Worm (Caenorhabditis elegans): Measurements from ENCODE around the gene F53A9.8.

The F53A9.8 gene

ce11 chrX:8713754-8714295, 4.9 kb downstream of the F53A9.8 start, which contains the start of gene F53A9.6:
F53A9.6 (minus strand) TSS chrX:8713804.
- TF ChIP-seq gmeb-2 (tag; optimal IDR thresholded peaks at IDR 0.05) (no peak), fkh-10 (GFP tag; optimal IDR thresholded peaks at IDR 0.05) (no peak), nhr-11 (tag; optimal IDR thresholded peaks at IDR 0.05) (no peak), odd-2 (tag; optimal IDR thresholded peaks at IDR 0.05) (no peak), lin-11 (tag; optimal IDR thresholded peaks at IDR 0.05) (no peak), hlh-13 (GFP tag; optimal IDR thresholded peaks at IDR 0.05) (no peak), ceh-30 (tag; optimal IDR thresholded peaks at IDR 0.05) (no peak), ztf-16 (tag; optimal IDR thresholded peaks at IDR 0.05) (no peak), ceh-22 (tag; optimal IDR thresholded peaks at IDR 0.05) (no peak), K02D7.2 (tag; optimal IDR thresholded peaks at IDR 0.05) (no peak)

DNA sequence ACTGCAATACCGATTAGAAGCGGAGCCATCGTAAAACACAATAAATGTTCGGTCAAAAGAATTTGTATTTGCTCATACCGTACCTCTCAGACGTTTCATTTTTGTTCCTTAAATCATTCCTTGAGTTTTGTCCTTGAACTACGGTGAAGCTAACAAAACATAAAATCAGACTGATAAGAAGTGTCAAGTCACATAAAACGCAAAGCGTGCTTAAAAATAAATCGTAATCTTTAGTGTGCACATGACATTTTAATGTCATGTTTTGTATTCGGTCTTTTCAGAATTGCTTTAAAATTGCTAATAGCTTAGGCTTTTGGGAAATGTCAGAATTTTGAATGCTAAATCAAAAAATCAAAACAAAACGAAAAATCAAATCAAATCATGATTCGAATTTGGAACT, 6.0 kb downstream of the F53A9.8 start:
- no peak for TF ChIP-seq ceh-34 (tag; optimal IDR thresholded peaks at IDR 0.05)
- no peak for TF ChIP-seq madf-2 (tag; optimal IDR thresholded peaks at IDR 0.05)
- no peak for TF ChIP-seq hlh-6 (tag; optimal IDR thresholded peaks at IDR 0.05)
- TF ChIP-seq sox-4 (tag; optimal IDR thresholded peaks at IDR 0.05): no peak
- no peak for TF ChIP-seq pha-2 (tag; optimal IDR thresholded peaks at IDR 0.05)
- no peak for TF ChIP-seq hlh-30 (tag; optimal IDR thresholded peaks at IDR 0.05; ENCODE audit: insufficient read depth)
- no peak for TF ChIP-seq C08G9.2 (tag; optimal IDR thresholded peaks at IDR 0.05)
- no peak for TF ChIP-seq tbx-7 (tag; optimal IDR thresholded peaks at IDR 0.05)
- no peak for TF ChIP-seq pqm-1 (tag; optimal IDR thresholded peaks at IDR 0.05)
- TF ChIP-seq unc-86 (tag; optimal IDR thresholded peaks at IDR 0.05): no peak
- no peak for TF ChIP-seq npax-4 (tag; optimal IDR thresholded peaks at IDR 0.05)
- no peak for TF ChIP-seq F13H6.1 (tag; optimal IDR thresholded peaks at IDR 0.05)
- no peak for TF ChIP-seq ets-4 (tag; optimal IDR thresholded peaks at IDR 0.05)

- no peak for TF ChIP-seq tbx-7 (tag; optimal IDR thresholded peaks at IDR 0.05)
- TF ChIP-seq pqm-1 (tag; optimal IDR thresholded peaks at IDR 0.05): no peak
- TF ChIP-seq C38D4.7 (GFP tag; optimal IDR thresholded peaks at IDR 0.05): no peak
- no peak for TF ChIP-seq dve-1 (tag; optimal IDR thresholded peaks at IDR 0.05)
- TF ChIP-seq pat-9 (tag; optimal IDR thresholded peaks at IDR 0.05): no peak
- no peak for TF ChIP-seq pax-1 (tag; optimal IDR thresholded peaks at IDR 0.05)
- TF ChIP-seq ceh-45 (GFP tag; IDR thresholded peaks at IDR 0.05): no peak
Observed at ce11 chrX:8711141-8711645, 7.5 kb downstream of the F53A9.8 start, which contains the start of gene F53A9.1. F53A9.1 (plus strand) TSS chrX:8711595.

DNA sequence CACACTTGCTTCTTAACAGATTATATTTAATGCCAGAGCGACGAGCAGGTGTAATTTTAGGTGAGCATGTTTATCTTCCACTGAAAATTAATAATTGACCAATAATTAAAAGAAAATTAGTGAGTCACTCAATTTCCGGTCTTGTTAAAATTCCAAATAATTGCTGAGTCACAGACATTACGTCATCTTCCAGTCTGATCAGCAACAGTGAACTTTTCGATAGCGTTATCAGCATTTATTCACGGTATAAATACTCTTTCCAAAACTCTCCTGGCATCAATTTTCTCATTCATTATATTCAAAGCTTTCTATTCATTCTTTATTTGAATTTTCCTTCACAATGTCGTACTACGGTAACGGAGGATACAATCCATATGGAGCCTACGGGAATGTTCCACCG, 9.3 kb downstream of the F53A9.8 start, which contains the start of gene kreg-1:
TSS of gene kreg-1 (plus strand) at position 341 of the 400 bp plus-strand sequence.
- TF ChIP-seq tbx-7 (tag; optimal IDR thresholded peaks at IDR 0.05) (no peak), C08G9.2 (tag; optimal IDR thresholded peaks at IDR 0.05) (no peak), tbx-2 (tag; optimal IDR thresholded peaks at IDR 0.05) (no peak), fkh-6 (tag; optimal IDR thresholded peaks at IDR 0.05) (no peak), pha-4 (tag; optimal IDR thresholded peaks at IDR 0.05) (no peak), ceh-6 (GFP tag; optimal IDR thresholded peaks at IDR 0.05) (no peak), K02D7.2 (tag; optimal IDR thresholded peaks at IDR 0.05) (no peak), pag-3 (tag; optimal IDR thresholded peaks at IDR 0.05; ENCODE audit: borderline replicate concordance) (no peak), gmeb-2 (tag; optimal IDR thresholded peaks at IDR 0.05) (no peak), hlh-8 (tag; optimal IDR thresholded peaks at IDR 0.05) (no peak), nhr-11 (tag; optimal IDR thresholded peaks at IDR 0.05) (no peak), dve-1 (tag; optimal IDR thresholded peaks at IDR 0.05) (no peak), ztf-16 (tag; optimal IDR thresholded peaks at IDR 0.05) (no peak), nhr-232 (tag; optimal IDR thresholded peaks at IDR 0.05) (no peak), rnt-1 (tag; optimal IDR thresholded peaks at IDR 0.05) (no peak), T23F11.4 (GFP tag; optimal IDR thresholded peaks at IDR 0.05) (no peak), pax-1 (tag; optimal IDR thresholded peaks at IDR 0.05) (no peak), hlh-30 (tag; optimal IDR thresholded peaks at IDR 0.05; ENCODE audit: insufficient read depth) (no peak)

Data from whole organism, late embryonic.